Worm (Caenorhabditis elegans) whole organism, L2 larva: ENCODE data around the gene tag-294.

Source experiments
- C34F6.9 ChIP-seq: fragments of 150-350 bp; optimal IDR thresholded peaks from 2 replicates; lab custom pipeline; 2014; ENCODE audit warnings: missing biosample characterization, missing genetic modification characterization
- F13H6.1 ChIP-seq: sonication (generic microtip); optimal IDR thresholded peaks from 2 replicates; lab custom pipeline; 2016; ENCODE audit warnings: missing genetic modification characterization, missing compliant biosample characterization
- R02D3.7 ChIP-seq: fragments of 150-350 bp; optimal IDR thresholded peaks from 2 replicates; lab custom pipeline; 2014; ENCODE audit warnings: missing biosample characterization, missing genetic modification characterization
- Y55F3AM.14 ChIP-seq: fragments of 200-800 bp; sonication (Bioruptor generic); optimal IDR thresholded peaks from 2 replicates; lab custom pipeline; 2018; ENCODE audit warnings: mild to moderate bottlenecking, missing genetic modification characterization, missing compliant biosample characterization
- ZK546.5 ChIP-seq: sonication (generic microtip); optimal IDR thresholded peaks from 2 replicates; lab custom pipeline; 2017; ENCODE audit warnings: missing biosample characterization, missing genetic modification characterization
- ceh-82 ChIP-seq: fragments of 150-350 bp; optimal IDR thresholded peaks from 2 replicates; lab custom pipeline; 2014; ENCODE audit warnings: missing biosample characterization, missing genetic modification characterization
- dmd-4 ChIP-seq: sonication (generic microtip); optimal IDR thresholded peaks from 2 replicates; lab custom pipeline; 2017; ENCODE audit warnings: missing biosample characterization, missing genetic modification characterization
- elt-3 ChIP-seq: sonication (generic microtip); optimal IDR thresholded peaks from 2 replicates; lab custom pipeline; 2017; ENCODE audit warnings: missing biosample characterization, missing genetic modification characterization
- fos-1 ChIP-seq: fragments of 150-350 bp; optimal IDR thresholded peaks from 2 replicates; lab custom pipeline; 2014; ENCODE audit warnings: missing biosample characterization, missing genetic modification characterization
- gmeb-1 ChIP-seq: fragments of 150-350 bp; optimal IDR thresholded peaks from 2 replicates; lab custom pipeline; 2014; ENCODE audit warnings: missing biosample characterization, missing genetic modification characterization
- lin-11 ChIP-seq: fragments of 150-350 bp; sonication (generic microtip); optimal IDR thresholded peaks from 2 replicates; lab custom pipeline; 2014; ENCODE audit warnings: missing biosample characterization, missing genetic modification characterization, inconsistent platforms, mixed read lengths
- lin-13 ChIP-seq: fragments of 150-350 bp; optimal IDR thresholded peaks from 2 replicates; lab custom pipeline; 2014; ENCODE audit warnings: missing biosample characterization, missing genetic modification reagents, missing genetic modification characterization
- lin-39 ChIP-seq: fragments of 150-350 bp; optimal IDR thresholded peaks from 2 replicates; lab custom pipeline; 2014; ENCODE audit warnings: missing biosample characterization, missing genetic modification reagents, missing genetic modification characterization
- mab-5 ChIP-seq: fragments of 150-350 bp; optimal IDR thresholded peaks from 2 replicates; lab custom pipeline; 2014; ENCODE audit warnings: missing biosample characterization, missing genetic modification characterization
- nhr-11 ChIP-seq: fragments of 150-350 bp; optimal IDR thresholded peaks from 2 replicates; lab custom pipeline; 2014; ENCODE audit warnings: missing biosample characterization, missing genetic modification characterization
- nhr-129 ChIP-seq: fragments of 150-350 bp; optimal IDR thresholded peaks from 2 replicates; lab custom pipeline; 2014; ENCODE audit warnings: missing biosample characterization, missing genetic modification characterization
- nhr-21 ChIP-seq: fragments of 150-350 bp; optimal IDR thresholded peaks from 2 replicates; lab custom pipeline; 2014; ENCODE audit warnings: missing biosample characterization, missing genetic modification characterization
- nhr-23 ChIP-seq: fragments of 150-350 bp; optimal IDR thresholded peaks from 2 replicates; lab custom pipeline; 2014; ENCODE audit warnings: missing biosample characterization, missing genetic modification reagents, missing genetic modification characterization
- nhr-6 ChIP-seq: fragments of 150-350 bp; optimal IDR thresholded peaks from 2 replicates; lab custom pipeline; 2014; ENCODE audit warnings: missing biosample characterization, missing genetic modification characterization
- sem-4 ChIP-seq: fragments of 150-350 bp; optimal IDR thresholded peaks from 2 replicates; lab custom pipeline; 2014; ENCODE audit warnings: missing biosample characterization, missing genetic modification reagents, missing genetic modification characterization
- sma-3 ChIP-seq: sonication (generic microtip); optimal IDR thresholded peaks from 2 replicates; lab custom pipeline; 2016; ENCODE audit warnings: missing genetic modification reagents, missing genetic modification characterization, missing compliant biosample characterization
- sma-9 ChIP-seq, 2 experiments: fragments of 150-350 bp in 1 of 2; sonication (generic microtip) in 1 of 2; optimal IDR thresholded peaks; 2 replicates each; lab custom pipeline; 2014 to 2016; ENCODE audit warnings: missing genetic modification characterization in 2 of 2, mild to moderate bottlenecking in 1 of 2, missing biosample characterization in 1 of 2, missing compliant biosample characterization in 1 of 2, missing genetic modification reagents in 1 of 2, moderate library complexity in 1 of 2
- unc-55 ChIP-seq: fragments of 150-350 bp; sonication (generic microtip); optimal IDR thresholded peaks from 3 replicates; lab custom pipeline; 2014; ENCODE audit warnings: missing biosample characterization, missing genetic modification reagents, missing genetic modification characterization
- unc-62 ChIP-seq: fragments of 150-350 bp; optimal IDR thresholded peaks from 2 replicates; lab custom pipeline; 2014; ENCODE audit warnings: missing biosample characterization, missing genetic modification reagents, missing genetic modification characterization
- zag-1 ChIP-seq: fragments of 150-350 bp; optimal IDR thresholded peaks from 2 replicates; lab custom pipeline; 2014; ENCODE audit warnings: missing biosample characterization, missing genetic modification characterization
- ztf-1 ChIP-seq: fragments of 200-800 bp; sonication (Bioruptor generic); conservative IDR thresholded peaks from 2 replicates; pipeline ENCODE4 v1.3.6; 2022; ENCODE audit warnings: missing genetic modification characterization, missing compliant biosample characterization
- ztf-11 ChIP-seq: sonication (generic microtip); optimal IDR thresholded peaks from 2 replicates; lab custom pipeline; 2017; ENCODE audit warnings: missing biosample characterization, missing genetic modification characterization
- ztf-4 ChIP-seq: fragments of 150-350 bp; optimal IDR thresholded peaks from 2 replicates; lab custom pipeline; 2014; ENCODE audit warnings: missing biosample characterization, missing genetic modification characterization

tag-294 gene

DNA sequence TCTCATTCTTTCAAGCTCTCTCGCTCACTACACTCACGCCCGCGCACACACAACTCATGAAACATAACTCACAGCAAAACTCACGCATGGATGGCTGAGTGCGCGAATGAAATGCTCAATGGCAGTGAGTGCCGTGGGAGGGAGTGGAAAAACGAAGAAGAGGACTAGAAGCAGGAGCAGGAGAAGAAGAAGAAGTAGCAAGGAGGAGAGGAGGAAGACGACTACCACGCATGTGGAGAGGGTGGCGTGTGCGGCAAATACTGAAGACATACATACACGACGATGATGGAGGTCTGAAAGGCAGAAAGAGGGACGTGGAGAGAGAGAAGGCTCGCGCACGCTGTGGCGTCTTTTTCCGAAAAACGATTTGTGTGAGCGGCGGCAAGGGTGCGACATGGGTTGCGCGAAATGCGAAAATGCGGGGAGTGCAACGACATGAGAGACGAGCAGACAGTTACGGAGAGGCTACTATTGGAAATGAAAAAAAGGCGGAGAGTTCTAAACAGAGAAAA, 34.2 kb downstream of the tag-294 start (continued):
- TF ChIP-seq nhr-6 (tag; lab: Kevin White, UChicago), result peak; percentile 24
- TF ChIP-seq Y55F3AM.14 (GFP tag; lab: Kevin White, UChicago), result peak; percentile 53
- TF ChIP-seq lin-13 (GFP tag; lab: Kevin White, UChicago), result peak; percentile 25
- TF ChIP-seq mab-5 (tag; lab: Kevin White, UChicago), result peak; percentile 63
- TF ChIP-seq ceh-82, result peak; percentile 24
- TF ChIP-seq sma-3 (GFP tag; lab: Kevin White, UChicago), result no peak
- TF ChIP-seq R02D3.7 (tag; lab: Kevin White, UChicago), result no peak
- TF ChIP-seq dmd-4 (tag; lab: Kevin White, UChicago), result no peak
- peak; percentile 32 for TF ChIP-seq sma-9 (GFP tag; optimal IDR thresholded peaks at IDR 0.05; lab: Kevin White, UChicago)
- TF ChIP-seq sma-9 (tag; optimal IDR thresholded peaks at IDR 0.05; lab: Kevin White, UChicago), result no peak
- no peak for TF ChIP-seq lin-39 (tag; lab: Kevin White, UChicago)
- no peak for TF ChIP-seq nhr-11
- TF ChIP-seq ztf-11 (tag; lab: Kevin White, UChicago), result no peak

DNA sequence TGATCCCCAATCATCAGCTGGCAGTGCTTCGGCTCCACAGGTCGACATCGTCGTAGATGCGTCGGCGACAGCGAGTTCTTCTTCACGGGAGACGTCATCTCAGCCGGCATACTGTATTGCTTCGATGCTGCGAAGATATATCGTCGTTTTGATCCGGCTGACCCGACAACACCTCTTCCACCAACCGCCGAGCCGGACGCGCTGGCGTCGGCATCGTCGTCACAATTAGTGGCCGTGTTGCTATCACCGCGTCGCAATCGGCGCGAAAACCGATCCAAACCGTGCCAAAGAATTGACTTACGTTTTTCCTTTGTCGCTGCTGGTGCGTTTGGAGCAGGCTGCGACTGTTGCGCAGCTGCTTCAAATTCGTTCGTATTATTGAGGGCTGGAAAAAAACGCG, 37.0 kb downstream of the tag-294 start:
- no peak for TF ChIP-seq C34F6.9
- TF ChIP-seq mab-5 (tag; lab: Kevin White, UChicago), result no peak
- TF ChIP-seq, all 48 proteins: peak for 0

DNA sequence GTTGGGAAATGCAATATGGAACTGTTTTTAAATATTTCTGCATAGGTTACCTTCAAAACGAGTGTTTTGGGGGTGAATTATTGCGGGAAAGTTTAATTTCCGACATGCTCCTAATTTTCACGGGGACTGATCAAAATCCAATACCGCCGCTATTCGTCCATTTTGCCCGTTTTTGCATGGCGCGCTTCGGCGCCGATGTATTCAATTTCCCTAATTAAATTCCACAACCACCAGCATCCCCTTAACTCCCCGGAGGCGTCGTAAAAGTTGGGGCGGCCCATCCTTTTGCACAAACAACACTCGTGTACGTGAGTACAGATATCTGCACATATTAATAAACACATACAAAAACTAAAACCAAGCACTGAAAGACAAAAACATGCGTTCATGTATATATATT, 38.6 kb downstream of the tag-294 start:
- TF ChIP-seq ztf-11 (tag; lab: Kevin White, UChicago), result no peak
- TF ChIP-seq C34F6.9, result no peak
- no peak for TF ChIP-seq F13H6.1 (tag; lab: Kevin White, UChicago)

DNA sequence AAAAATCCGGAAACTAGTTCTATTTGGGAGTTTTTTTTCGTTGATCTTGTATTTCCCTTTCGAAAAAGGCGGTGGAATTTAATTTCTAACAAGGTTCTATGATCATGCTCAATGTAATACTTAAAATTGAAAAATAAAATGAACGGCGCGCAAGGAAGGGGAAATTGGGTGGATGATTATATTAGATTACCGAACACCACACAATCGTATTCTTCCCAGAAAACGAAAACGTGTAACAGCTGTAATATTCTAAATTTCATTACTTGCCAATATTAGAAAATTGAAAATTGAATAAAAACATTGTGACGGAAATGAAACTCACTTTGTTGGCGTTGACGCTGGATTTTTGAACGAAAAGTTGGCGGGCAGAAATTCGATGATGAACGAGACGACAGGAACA, 39.4 kb downstream of the tag-294 start:
- TF ChIP-seq ZK546.5 (tag; lab: Kevin White, UChicago) (no peak), gmeb-1 (tag; lab: Kevin White, UChicago) (no peak), ceh-82 (no peak), lin-13 (GFP tag; lab: Kevin White, UChicago) (no peak), R02D3.7 (tag; lab: Kevin White, UChicago) (no peak), F13H6.1 (tag; lab: Kevin White, UChicago) (no peak)

DNA sequence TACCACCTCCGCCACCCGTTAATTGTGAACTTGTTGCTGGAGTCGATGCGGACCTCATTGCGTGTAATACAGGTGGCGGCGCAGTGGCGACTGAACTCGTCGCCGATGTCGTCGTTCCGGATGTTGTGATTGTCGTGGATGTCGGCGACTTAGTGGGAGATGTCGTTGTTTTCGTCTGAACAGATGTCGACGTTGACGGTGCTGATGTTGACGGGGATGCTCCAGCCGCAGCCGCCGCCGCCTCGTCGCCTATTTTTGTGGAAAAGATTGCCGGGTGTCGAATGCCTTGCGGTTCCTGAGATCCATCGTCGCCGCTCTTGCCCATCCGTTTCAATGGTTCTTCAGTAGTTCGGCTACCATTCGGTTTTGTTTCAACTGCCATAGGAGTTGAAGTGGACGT, 42.3 kb downstream of the tag-294 start:
- TF ChIP-seq nhr-23 (tag; lab: Kevin White, UChicago) (no peak), zag-1 (no peak), lin-39 (tag; lab: Kevin White, UChicago) (no peak), elt-3 (tag; lab: Kevin White, UChicago) (no peak), nhr-21 (tag; lab: Kevin White, UChicago) (no peak), nhr-129 (no peak), ztf-4 (tag; lab: Kevin White, UChicago) (no peak), sma-3 (GFP tag; lab: Kevin White, UChicago) (no peak), lin-11 (tag; lab: Kevin White, UChicago) (no peak), ceh-82 (no peak), sem-4 (tag; lab: Kevin White, UChicago) (no peak), ztf-1 (GFP tag; lab: Robert Waterston, UW) (no peak), unc-55 (GFP tag; lab: Kevin White, UChicago) (no peak)

DNA sequence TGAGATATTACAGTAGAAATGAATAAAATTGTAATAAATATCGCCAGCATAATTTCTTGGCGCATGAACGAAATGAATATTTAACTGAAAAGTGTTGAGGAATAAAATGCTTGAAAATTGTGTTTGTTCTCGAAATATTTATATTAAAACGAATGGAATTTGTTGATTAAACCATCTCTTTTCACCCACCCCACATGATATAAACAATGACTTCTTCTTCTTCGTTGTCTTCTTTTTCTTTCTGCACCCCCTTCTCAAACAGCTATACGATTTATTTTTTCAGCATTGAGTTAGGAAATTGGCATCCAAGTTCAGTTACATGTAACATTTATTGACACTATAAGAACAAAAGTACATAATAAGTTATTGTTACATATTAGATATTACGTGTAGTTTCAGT, 43.1 kb downstream of the tag-294 start, which contains the start of gene C41G11.1:
Gene C41G11.1, minus strand, starts transcription at position 101 of the 400 bp plus-strand sequence.
- TF ChIP-seq Y55F3AM.14 (GFP tag; lab: Kevin White, UChicago) (no peak), unc-55 (GFP tag; lab: Kevin White, UChicago) (peak; percentile 17)

DNA sequence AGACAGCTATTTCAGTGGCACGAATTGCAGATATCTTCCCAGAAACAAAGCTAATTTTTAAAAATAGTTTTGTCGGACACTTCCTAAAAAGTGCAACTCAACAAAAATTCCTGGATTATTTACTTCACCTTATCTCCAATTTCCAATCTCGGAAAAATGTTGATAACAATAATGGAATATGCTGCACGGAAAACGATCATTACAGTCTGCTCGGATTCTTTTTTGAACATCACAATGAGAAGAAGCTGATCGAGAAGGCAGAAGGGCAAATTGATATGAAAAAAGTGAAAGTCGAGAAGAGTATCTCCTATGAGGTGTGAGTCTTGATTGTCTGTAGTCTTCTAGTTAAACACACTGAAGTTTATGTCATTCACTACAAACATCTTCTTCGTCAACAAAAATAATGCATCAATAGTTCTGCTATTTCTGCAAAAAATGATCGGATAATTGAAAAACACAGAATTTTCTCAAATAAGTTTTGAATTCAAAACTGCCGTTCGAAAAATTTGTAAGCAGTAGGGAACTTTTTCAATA, 47.3 kb downstream of the tag-294 start:
- peak; percentile 15 for TF ChIP-seq fos-1 (tag; lab: Kevin White, UChicago)
- TF ChIP-seq unc-62 (GFP tag; lab: Kevin White, UChicago), result no peak
